Fruit fly (Drosophila melanogaster) whole organism, embryonic: Measurements from ENCODE around the gene CG3984.
A peak's percentile ranks its signal among the peaks of the same experiment; 100 is the strongest.

ENCODE experiments used
- Atf3 ChIP-seq: fragments of 200-800 bp; sonication (Bioruptor generic); optimal IDR thresholded peaks from 3 replicates; lab custom pipeline; 2016; ENCODE audit warnings: missing biosample characterization, missing genetic modification characterization
- BEAF-32 ChIP-seq: fragments of 200-800 bp; sonication (Bioruptor generic); optimal IDR thresholded peaks from 3 replicates; lab custom pipeline; 2017; ENCODE audit warnings: missing biosample characterization, missing genetic modification characterization, mild to moderate bottlenecking, moderate library complexity, missing genetic modification reagents
- Bteb2 ChIP-seq: fragments of 200-800 bp; sonication (Bioruptor generic); optimal IDR thresholded peaks from 2 replicates; lab custom pipeline; 2016; ENCODE audit warnings: missing biosample characterization, missing genetic modification characterization
- CG11504 ChIP-seq: fragments of 200-800 bp; sonication (Bioruptor generic); optimal IDR thresholded peaks from 3 replicates; lab custom pipeline; 2019; ENCODE audit warnings: missing biosample characterization, mild to moderate bottlenecking, missing genetic modification characterization, moderate library complexity
- CG11723 ChIP-seq: fragments of 200-800 bp; sonication (Bioruptor generic); optimal IDR thresholded peaks from 2 replicates; lab custom pipeline; 2017; ENCODE audit warnings: missing biosample characterization, mild to moderate bottlenecking, missing genetic modification characterization
- CG12769 ChIP-seq: fragments of 200-800 bp; sonication (Bioruptor generic); optimal IDR thresholded peaks from 2 replicates; lab custom pipeline; 2019; ENCODE audit warnings: missing biosample characterization, mild to moderate bottlenecking, missing genetic modification characterization, moderate library complexity
- CG13424 ChIP-seq: fragments of 200-800 bp; sonication (Bioruptor generic); optimal IDR thresholded peaks from 2 replicates; lab custom pipeline; 2019; ENCODE audit warnings: missing biosample characterization, mild to moderate bottlenecking, missing genetic modification characterization, moderate library complexity
- CG13624 ChIP-seq: fragments of 200-800 bp; sonication (Bioruptor generic); optimal IDR thresholded peaks from 2 replicates; lab custom pipeline; 2016; ENCODE audit warnings: missing biosample characterization, missing genetic modification characterization
- CG13894 ChIP-seq: fragments of 200-800 bp; sonication (Bioruptor generic); optimal IDR thresholded peaks from 3 replicates; lab custom pipeline; 2018; ENCODE audit warnings: missing biosample characterization, mild to moderate bottlenecking, missing genetic modification characterization, moderate library complexity
- CG14965 ChIP-seq: fragments of 200-800 bp; sonication (Bioruptor generic); optimal IDR thresholded peaks from 2 replicates; lab custom pipeline; 2016; ENCODE audit warnings: missing biosample characterization, missing genetic modification characterization, borderline replicate concordance
- CG17568 ChIP-seq: fragments of 200-800 bp; sonication (Bioruptor generic); optimal IDR thresholded peaks from 2 replicates; lab custom pipeline; 2018; ENCODE audit warnings: missing biosample characterization, mild to moderate bottlenecking, missing genetic modification characterization, moderate library complexity
- CG31441 ChIP-seq: fragments of 200-800 bp; sonication (Bioruptor generic); IDR thresholded peaks from 2 replicates; pipeline ENCODE4 v1.3.6; 2022; ENCODE audit warnings: missing biosample characterization, missing genetic modification characterization
- CG4424 ChIP-seq: fragments of 200-800 bp; sonication (Bioruptor generic); optimal IDR thresholded peaks from 3 replicates; lab custom pipeline; 2016; ENCODE audit warnings: missing biosample characterization, missing genetic modification characterization
- CG6654 ChIP-seq: fragments of 200-800 bp; sonication (Bioruptor generic); optimal IDR thresholded peaks from 2 replicates; lab custom pipeline; 2017; ENCODE audit warnings: missing biosample characterization, mild to moderate bottlenecking, missing genetic modification characterization
- CG6683 ChIP-seq: fragments of 200-800 bp; sonication (Bioruptor generic); optimal IDR thresholded peaks from 2 replicates; lab custom pipeline; 2017; ENCODE audit warnings: missing biosample characterization, mild to moderate bottlenecking, missing genetic modification characterization, missing genetic modification reagents
- CG8281 ChIP-seq: fragments of 200-800 bp; sonication (Bioruptor generic); optimal IDR thresholded peaks from 2 replicates; lab custom pipeline; 2018; ENCODE audit warnings: missing biosample characterization, mild to moderate bottlenecking, missing genetic modification characterization, moderate library complexity
- CG9876 ChIP-seq: fragments of 200-800 bp; sonication (Bioruptor generic); optimal IDR thresholded peaks from 2 replicates; lab custom pipeline; 2016; ENCODE audit warnings: missing biosample characterization, missing genetic modification characterization
- Chrac-16 ChIP-seq: fragments of 200-800 bp; sonication (Bioruptor generic); optimal IDR thresholded peaks from 3 replicates; lab custom pipeline; 2016; ENCODE audit warnings: missing biosample characterization, missing genetic modification characterization
- E2f2 ChIP-seq: fragments of 200-800 bp; sonication (Bioruptor generic); IDR thresholded peaks from 2 replicates; pipeline ENCODE4 v1.3.6; 2022; ENCODE audit warnings: missing biosample characterization, missing genetic modification characterization
- Elba2 ChIP-seq: fragments of 200-800 bp; sonication (Bioruptor generic); optimal IDR thresholded peaks from 3 replicates; lab custom pipeline; 2016; ENCODE audit warnings: missing biosample characterization, missing genetic modification characterization
- Fer1 ChIP-seq: fragments of 200-800 bp; sonication (Bioruptor generic); optimal IDR thresholded peaks from 2 replicates; lab custom pipeline; 2017; ENCODE audit warnings: missing biosample characterization, mild to moderate bottlenecking, missing genetic modification characterization
- HLH3B ChIP-seq: fragments of 200-800 bp; sonication (Bioruptor generic); IDR thresholded peaks from 2 replicates; pipeline ENCODE4 v1.3.6; 2022; ENCODE audit warnings: missing biosample characterization, missing genetic modification characterization
- MESR4 ChIP-seq: fragments of 200-800 bp; sonication (Bioruptor generic); optimal IDR thresholded peaks from 2 replicates; lab custom pipeline; 2018; ENCODE audit warnings: missing biosample characterization, mild to moderate bottlenecking, missing genetic modification characterization, moderate library complexity
- Mad ChIP-seq: fragments of 200-800 bp; sonication (Bioruptor generic); optimal IDR thresholded peaks from 2 replicates; lab custom pipeline; 2016; ENCODE audit warnings: missing biosample characterization, missing genetic modification characterization
- Nf-YC ChIP-seq: fragments of 200-800 bp; optimal IDR thresholded peaks from 3 replicates; lab custom pipeline; 2019; ENCODE audit warnings: missing biosample characterization, mild to moderate bottlenecking, missing genetic modification characterization, moderate library complexity
- Optix ChIP-seq: fragments of 200-800 bp; sonication (Bioruptor generic); IDR thresholded peaks from 3 replicates; pipeline ENCODE4 v1.3.6; 2022; ENCODE audit warnings: missing biosample characterization, missing genetic modification characterization
- Ravus ChIP-seq: fragments of 200-800 bp; sonication (Bioruptor generic); IDR thresholded peaks from 2 replicates; pipeline ENCODE4 v1.3.6; 2022; ENCODE audit warnings: missing biosample characterization, missing genetic modification characterization
- Rx ChIP-seq: fragments of 200-800 bp; sonication (Bioruptor generic); IDR thresholded peaks from 2 replicates; pipeline ENCODE4 v1.3.6; 2022; ENCODE audit warnings: missing biosample characterization, missing genetic modification characterization
- Sin3A ChIP-seq: fragments of >200 bp; optimal IDR thresholded peaks from 2 replicates; lab custom pipeline; 2018
- Sox102F ChIP-seq: fragments of 200-800 bp; sonication (Bioruptor generic); optimal IDR thresholded peaks from 2 replicates; lab custom pipeline; 2018; ENCODE audit warnings: missing biosample characterization, mild to moderate bottlenecking, missing genetic modification characterization, moderate library complexity
- Trl ChIP-seq, 3 experiments: fragments of >200 bp in 2 of 3; fragments of 200-800 bp in 1 of 3; sonication (Bioruptor generic) in 1 of 3; optimal IDR thresholded peaks; 2 replicates in 1 of 3; 3 replicates in 2 of 3; lab custom pipeline; 2016 to 2017; ENCODE audit warnings: missing biosample characterization in 1 of 3, missing genetic modification characterization in 1 of 3
- Xrp1 ChIP-seq: fragments of 200-800 bp; sonication (Bioruptor generic); IDR thresholded peaks from 2 replicates; pipeline ENCODE4 v1.3.6; 2022; ENCODE audit warnings: missing biosample characterization, missing genetic modification characterization
- bowl ChIP-seq: fragments of 200-800 bp; sonication (Bioruptor generic); IDR thresholded peaks from 2 replicates; pipeline ENCODE4 v1.3.6; 2022; ENCODE audit warnings: missing biosample characterization, missing genetic modification characterization
- br ChIP-seq: fragments of >200 bp; optimal IDR thresholded peaks from 2 replicates; lab custom pipeline; 2017
- crc ChIP-seq: fragments of 200-800 bp; sonication (Bioruptor generic); optimal IDR thresholded peaks from 2 replicates; lab custom pipeline; 2016; ENCODE audit warnings: missing biosample characterization, missing genetic modification characterization
- danr ChIP-seq: fragments of 200-800 bp; sonication (Bioruptor generic); IDR thresholded peaks from 2 replicates; pipeline ENCODE4 v1.3.6; 2022; ENCODE audit warnings: missing biosample characterization, missing genetic modification characterization
- dimm ChIP-seq: fragments of 200-800 bp; sonication (Bioruptor generic); IDR thresholded peaks from 2 replicates; pipeline ENCODE4 v1.3.6; 2022; ENCODE audit warnings: missing biosample characterization, missing genetic modification characterization
- emc ChIP-seq: fragments of 200-800 bp; sonication (Bioruptor generic); optimal IDR thresholded peaks from 2 replicates; lab custom pipeline; 2016; ENCODE audit warnings: missing biosample characterization, missing genetic modification characterization
- fd96Cb ChIP-seq: fragments of 200-800 bp; sonication (Bioruptor generic); optimal IDR thresholded peaks from 2 replicates; lab custom pipeline; 2018; ENCODE audit warnings: missing biosample characterization, mild to moderate bottlenecking, missing genetic modification characterization, moderate library complexity
- gem ChIP-seq: fragments of 200-800 bp; sonication (Bioruptor generic); optimal IDR thresholded peaks from 2 replicates; lab custom pipeline; 2019; ENCODE audit warnings: missing biosample characterization, mild to moderate bottlenecking, missing genetic modification characterization, moderate library complexity
- gsb ChIP-seq: fragments of 200-800 bp; sonication (Bioruptor generic); IDR thresholded peaks from 2 replicates; pipeline ENCODE4 v1.3.6; 2022; ENCODE audit warnings: missing biosample characterization, missing genetic modification characterization
- kah ChIP-seq: fragments of 200-800 bp; sonication (Bioruptor generic); optimal IDR thresholded peaks from 2 replicates; lab custom pipeline; 2018; ENCODE audit warnings: missing biosample characterization, mild to moderate bottlenecking, missing genetic modification characterization
- ken ChIP-seq: fragments of 200-800 bp; sonication (Bioruptor generic); IDR thresholded peaks from 3 replicates; pipeline ENCODE4 v1.3.6; 2022; ENCODE audit warnings: missing biosample characterization, missing genetic modification characterization
- klu ChIP-seq: fragments of 200-800 bp; sonication (Bioruptor generic); IDR thresholded peaks from 2 replicates; pipeline ENCODE4 v1.3.6; 2022; ENCODE audit warnings: missing biosample characterization, missing genetic modification characterization
- lbe ChIP-seq: fragments of 200-800 bp; sonication (Bioruptor generic); optimal IDR thresholded peaks from 2 replicates; lab custom pipeline; 2016; ENCODE audit warnings: missing biosample characterization, mild to moderate bottlenecking, missing genetic modification characterization
- lov ChIP-seq, 2 experiments: fragments of 200-800 bp in 1 of 2; fragments of >200 bp in 1 of 2; sonication (Bioruptor generic) in 1 of 2; IDR thresholded peaks in 1 of 2; optimal IDR thresholded peaks in 1 of 2; 2 replicates in 1 of 2; 3 replicates in 1 of 2; pipeline versions ENCODE4 v1.3.6 to Lab custom; 2017 to 2022; ENCODE audit warnings: missing biosample characterization in 1 of 2, missing genetic modification characterization in 1 of 2
- maf-S ChIP-seq: fragments of 200-800 bp; sonication (Bioruptor generic); optimal IDR thresholded peaks from 2 replicates; lab custom pipeline; 2016; ENCODE audit warnings: missing biosample characterization, missing genetic modification characterization
- mam ChIP-seq: fragments of 200-800 bp; sonication (Bioruptor generic); optimal IDR thresholded peaks from 3 replicates; lab custom pipeline; 2016; ENCODE audit warnings: missing biosample characterization, missing genetic modification characterization
- pho ChIP-seq: fragments of 200-800 bp; sonication (Bioruptor generic); optimal IDR thresholded peaks from 2 replicates; lab custom pipeline; 2016; ENCODE audit warnings: missing biosample characterization, missing genetic modification characterization
- sim ChIP-seq: fragments of 200-800 bp; sonication (Bioruptor generic); IDR thresholded peaks from 2 replicates; pipeline ENCODE4 v1.3.6; 2022; ENCODE audit warnings: missing biosample characterization, missing genetic modification characterization
- trem ChIP-seq: fragments of 200-800 bp; optimal IDR thresholded peaks from 3 replicates; lab custom pipeline; 2019; ENCODE audit warnings: missing biosample characterization, mild to moderate bottlenecking, missing genetic modification characterization, moderate library complexity
- tx ChIP-seq: fragments of 200-800 bp; sonication (Bioruptor generic); optimal IDR thresholded peaks from 2 replicates; lab custom pipeline; 2016; ENCODE audit warnings: missing biosample characterization, missing genetic modification characterization

CG3984 gene

DNA sequence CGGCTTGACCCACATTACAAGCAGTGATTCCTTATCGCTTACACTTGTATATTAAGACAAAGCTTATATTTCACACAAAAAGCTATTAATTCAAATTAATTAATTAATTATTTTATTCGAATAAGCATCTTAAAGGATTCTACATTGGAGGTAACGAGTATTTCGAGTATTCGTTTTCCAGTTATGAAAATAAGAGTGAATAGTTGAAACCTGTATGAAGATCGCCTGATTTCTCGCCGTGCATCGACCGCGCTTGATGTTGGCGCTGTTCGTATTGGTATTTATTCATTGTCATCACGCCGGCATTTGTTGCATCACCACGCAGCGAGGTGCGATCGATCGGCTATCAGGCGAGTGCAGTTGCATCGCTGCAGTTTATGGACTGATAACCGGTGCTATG, 8.5 kb downstream of the CG3984 start (continued):
- no peak for TF ChIP-seq crc (GFP tag; lab: Kevin White, UChicago)
- TF ChIP-seq CG11723 (GFP tag; lab: Kevin White, UChicago), result no peak
- TF ChIP-seq mam (GFP tag; lab: Kevin White, UChicago), result no peak
- TF ChIP-seq CG11504 (tag; lab: Kevin White, UChicago), result peak; percentile 62
- TF ChIP-seq lov (optimal IDR thresholded peaks at IDR 0.05; lab: Kevin White, UChicago), result no peak
- TF ChIP-seq lov (GFP tag; IDR thresholded peaks at IDR 0.05; lab: Robert Waterston, UW), result no peak
- TF ChIP-seq Elba2 (GFP tag; lab: Kevin White, UChicago), result no peak
- no peak for TF ChIP-seq br
- TF ChIP-seq klu (GFP tag; lab: Robert Waterston, UW), result no peak
- TF ChIP-seq gsb, result no peak
- TF ChIP-seq CG6683 (GFP tag; lab: Kevin White, UChicago), result no peak
- peak; percentile 69 for TF ChIP-seq gem (tag; lab: Kevin White, UChicago)
- no peak for TF ChIP-seq lbe (GFP tag; lab: Kevin White, UChicago)
- TF ChIP-seq Mad (GFP tag; lab: Kevin White, UChicago), result no peak
- TF ChIP-seq kah (GFP tag; lab: Kevin White, UChicago), result no peak
- TF ChIP-seq danr (GFP tag; lab: Robert Waterston, UW), result no peak
- no peak for TF ChIP-seq dimm (GFP tag; lab: Robert Waterston, UW)
- no peak for TF ChIP-seq CG9876 (GFP tag; lab: Kevin White, UChicago)
- no peak for TF ChIP-seq Chrac-16 (GFP tag; lab: Kevin White, UChicago)
- peak; percentile 23 for TF ChIP-seq fd96Cb (tag; lab: Kevin White, UChicago)
- TF ChIP-seq HLH3B, result peak; percentile 56
- no peak for TF ChIP-seq ken (GFP tag; lab: Robert Waterston, UW)
- TF ChIP-seq Nf-YC, result peak; percentile 4
- no peak for TF ChIP-seq pho (GFP tag; lab: Kevin White, UChicago)
- TF ChIP-seq Xrp1, result peak; percentile 78
- TF ChIP-seq bowl, result no peak
- no peak for TF ChIP-seq Bteb2 (GFP tag; lab: Kevin White, UChicago)
- no peak for TF ChIP-seq Ravus (GFP tag; lab: Robert Waterston, UW)
- no peak for TF ChIP-seq Trl (optimal IDR thresholded peaks at IDR 0.05; lab: Kevin White, UChicago)
- TF ChIP-seq Trl (GFP tag; optimal IDR thresholded peaks at IDR 0.05; lab: Kevin White, UChicago), result no peak
- peak; percentile 76 for TF ChIP-seq CG31441 (GFP tag; lab: Robert Waterston, UW)
- peak; percentile 37 for TF ChIP-seq CG8281
- TF ChIP-seq CG4424 (GFP tag; lab: Kevin White, UChicago), result peak; percentile 51
- no peak for TF ChIP-seq CG6654 (GFP tag; lab: Kevin White, UChicago)
- no peak for TF ChIP-seq CG13624 (GFP tag; lab: Kevin White, UChicago)
- TF ChIP-seq Rx (GFP tag; lab: Robert Waterston, UW), result no peak; the same call in 1 of the 2 replicates
- TF ChIP-seq CG17568 (GFP tag; lab: Kevin White, UChicago), result no peak
- no peak for TF ChIP-seq CG13894 (tag; lab: Kevin White, UChicago)
- peak; percentile 45 for TF ChIP-seq E2f2 (GFP tag; lab: Robert Waterston, UW)
- TF ChIP-seq BEAF-32, result no peak
- no peak for TF ChIP-seq CG12769 (tag; lab: Kevin White, UChicago)
- no peak for TF ChIP-seq MESR4 (GFP tag; lab: Kevin White, UChicago)
- TF ChIP-seq trem (tag; lab: Kevin White, UChicago), result peak; percentile 1
- TF ChIP-seq sim (GFP tag; lab: Robert Waterston, UW), result no peak
- no peak for TF ChIP-seq Atf3 (GFP tag; lab: Kevin White, UChicago)
- no peak for TF ChIP-seq Sin3A (lab: Kevin White, UChicago)
- TF ChIP-seq tx (GFP tag; lab: Kevin White, UChicago), result no peak
- TF ChIP-seq maf-S (GFP tag; lab: Kevin White, UChicago), result no peak
- peak; percentile 17 for TF ChIP-seq Fer1 (GFP tag; lab: Kevin White, UChicago)
- TF ChIP-seq Optix, result peak; percentile 55; the same call in 1 of the 3 replicates
- TF ChIP-seq CG14965 (GFP tag; lab: Kevin White, UChicago), result no peak
- TF ChIP-seq emc (GFP tag; lab: Kevin White, UChicago), result no peak
- peak; percentile 68 for TF ChIP-seq Sox102F (GFP tag; lab: Kevin White, UChicago)
- TF ChIP-seq CG13424 (tag; lab: Kevin White, UChicago), result peak; percentile 57
